Worm (Caenorhabditis elegans): ENCODE data around the gene agt-2.
A peak's percentile ranks its signal among the peaks of the same experiment; 100 is the strongest.

agt-2 gene

ce11 chrII:5389831-5390323, 16.2 kb upstream of the agt-2 start, which contains the start of gene ndx-6 (continued):
- TF ChIP-seq mml-1 (tag; optimal IDR thresholded peaks at IDR 0.05) (no peak), nhr-43 (tag; optimal IDR thresholded peaks at IDR 0.05; ENCODE audit: poor library complexity, severe bottlenecking) (peak; percentile 86), daf-12 (tag; optimal IDR thresholded peaks at IDR 0.05) (no peak), pha-4 (tag; optimal IDR thresholded peaks at IDR 0.05) (peak; percentile 90), lsy-12 (tag; optimal IDR thresholded peaks at IDR 0.05) (peak; percentile 26), nhr-23 (tag; optimal IDR thresholded peaks at IDR 0.05) (peak; percentile 92), ceh-9 (tag; optimal IDR thresholded peaks at IDR 0.05) (no peak), egl-5 (tag; optimal IDR thresholded peaks at IDR 0.05) (peak; percentile 64), eor-1 (tag; optimal IDR thresholded peaks at IDR 0.05) (no peak)

DNA sequence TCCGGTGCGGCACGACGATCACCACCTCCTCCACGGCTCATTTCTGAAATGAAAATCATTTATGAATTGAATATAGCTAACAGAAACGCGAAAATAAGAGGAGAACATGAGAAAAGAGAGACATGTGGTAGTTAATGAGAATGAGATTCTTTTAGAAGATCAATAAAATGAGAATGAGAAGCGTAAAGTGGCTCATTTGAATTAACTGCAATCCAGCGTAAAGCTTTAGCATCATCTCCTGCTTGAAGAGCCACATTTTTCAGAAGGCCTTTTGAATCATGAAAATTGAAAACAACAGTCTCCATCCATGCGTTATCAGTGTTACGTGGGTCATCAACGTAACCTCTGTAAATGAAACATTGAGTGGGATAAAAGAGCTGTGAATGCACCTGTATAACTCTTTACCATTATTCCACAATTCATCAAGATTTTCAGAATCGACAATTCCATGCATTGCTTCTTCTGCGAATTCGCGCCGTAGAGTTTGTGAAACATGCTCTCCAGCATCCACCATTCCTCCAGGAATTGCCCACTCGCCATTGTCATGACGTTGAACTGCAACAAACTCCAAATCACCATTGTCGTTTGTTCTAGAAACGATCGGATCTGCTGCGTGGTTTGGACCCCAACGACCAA, 15.3 kb upstream of the agt-2 start, which contains the start of gene rsp-4:
Gene rsp-4 (minus strand): TSS at position 51 of the 636 bp plus-strand sequence.
- TF ChIP-seq aly-2 (tag; optimal IDR thresholded peaks at IDR 0.05): no peak
- no peak for TF ChIP-seq nhr-43 (tag; optimal IDR thresholded peaks at IDR 0.05; ENCODE audit: poor library complexity, severe bottlenecking)
- TF ChIP-seq nhr-12 (tag; optimal IDR thresholded peaks at IDR 0.05): no peak
- no peak for TF ChIP-seq elt-3 (tag; optimal IDR thresholded peaks at IDR 0.05)
- no peak for TF ChIP-seq fkh-2 (tag; optimal IDR thresholded peaks at IDR 0.05)
- no peak for TF ChIP-seq fkh-10 (GFP tag; optimal IDR thresholded peaks at IDR 0.05)
- no peak for TF ChIP-seq nhr-76 (tag; optimal IDR thresholded peaks at IDR 0.05)
- TF ChIP-seq nhr-25 (tag; optimal IDR thresholded peaks at IDR 0.05): no peak
- no peak for TF ChIP-seq ceh-9 (tag; optimal IDR thresholded peaks at IDR 0.05)
- no peak for TF ChIP-seq elt-1 (tag; optimal IDR thresholded peaks at IDR 0.05)
- TF ChIP-seq daf-12 (tag; optimal IDR thresholded peaks at IDR 0.05): no peak
- TF ChIP-seq nhr-11 (tag; optimal IDR thresholded peaks at IDR 0.05): no peak
- TF ChIP-seq pqm-1 (tag; optimal IDR thresholded peaks at IDR 0.05): no peak
- TF ChIP-seq hmg-11 (tag; optimal IDR thresholded peaks at IDR 0.05): no peak
- TF ChIP-seq ceh-82 (tag; optimal IDR thresholded peaks at IDR 0.05): no peak
- no peak for TF ChIP-seq ztf-11 (tag; optimal IDR thresholded peaks at IDR 0.05)
- TF ChIP-seq nhr-23 (tag; optimal IDR thresholded peaks at IDR 0.05): no peak
- TF ChIP-seq nhr-67 (tag; optimal IDR thresholded peaks at IDR 0.05): no peak

DNA sequence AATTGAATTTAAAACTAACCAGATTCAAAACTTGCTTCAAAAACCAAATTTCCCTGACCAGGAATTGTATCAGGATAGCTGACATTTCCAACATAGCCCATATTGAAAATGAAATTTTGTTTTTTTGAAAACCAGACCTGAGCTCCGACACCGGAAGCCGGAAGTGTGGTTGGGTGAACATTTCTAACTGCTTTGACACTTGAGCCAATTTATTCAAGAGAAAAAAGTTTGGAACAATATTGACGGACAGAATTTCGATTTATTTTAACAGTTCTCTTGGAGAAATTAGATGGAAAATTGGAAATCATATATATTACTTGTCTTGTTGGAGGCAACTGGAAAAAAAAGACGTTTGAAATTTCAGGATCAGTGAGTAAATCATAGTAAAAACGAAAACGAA, 13.6 kb upstream of the agt-2 start, which contains the start of gene ccpp-6:
Gene ccpp-6 (minus strand): TSS at position 101 of the 400 bp plus-strand sequence.
- TF ChIP-seq egl-27 (tag; optimal IDR thresholded peaks at IDR 0.05) (no peak), ceh-28 (tag; optimal IDR thresholded peaks at IDR 0.05) (no peak), elt-2 (tag; optimal IDR thresholded peaks at IDR 0.05) (peak; percentile 3)

DNA sequence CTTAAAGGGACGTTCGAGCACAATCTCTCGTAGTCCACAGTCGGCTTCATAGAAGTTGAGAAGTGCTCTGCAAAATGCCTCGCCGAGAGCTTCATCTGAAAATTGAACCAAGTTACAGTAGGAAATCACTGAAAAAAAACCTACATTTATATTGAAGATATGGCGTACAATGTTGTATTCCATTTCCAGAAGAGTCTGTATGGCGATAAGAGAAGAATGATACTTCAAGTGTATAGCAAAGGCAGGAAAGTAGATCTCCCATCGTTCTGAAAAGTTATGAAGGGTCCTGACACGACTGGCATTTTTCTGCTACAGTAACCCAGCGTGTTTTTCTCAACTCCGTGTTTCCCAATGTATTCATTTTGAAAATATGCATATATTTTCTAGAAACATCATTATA, 10.7 kb upstream of the agt-2 start:
- TF ChIP-seq egl-27 (tag; optimal IDR thresholded peaks at IDR 0.05): no peak
- TF ChIP-seq nhr-43 (tag; optimal IDR thresholded peaks at IDR 0.05; ENCODE audit: poor library complexity, severe bottlenecking): peak; percentile 8
- no peak for TF ChIP-seq elt-3 (tag; optimal IDR thresholded peaks at IDR 0.05)
- TF ChIP-seq nhr-23 (tag; optimal IDR thresholded peaks at IDR 0.05): peak; percentile 0
- TF ChIP-seq mml-1 (tag; optimal IDR thresholded peaks at IDR 0.05): no peak
- no peak for TF ChIP-seq elt-1 (tag; optimal IDR thresholded peaks at IDR 0.05)
- TF ChIP-seq lsy-12 (tag; optimal IDR thresholded peaks at IDR 0.05): no peak
- TF ChIP-seq lin-39 (tag; optimal IDR thresholded peaks at IDR 0.05): no peak
- no peak for TF ChIP-seq snpc-4 (tag; optimal IDR thresholded peaks at IDR 0.05)
- TF ChIP-seq pqm-1 (tag; optimal IDR thresholded peaks at IDR 0.05): no peak

DNA sequence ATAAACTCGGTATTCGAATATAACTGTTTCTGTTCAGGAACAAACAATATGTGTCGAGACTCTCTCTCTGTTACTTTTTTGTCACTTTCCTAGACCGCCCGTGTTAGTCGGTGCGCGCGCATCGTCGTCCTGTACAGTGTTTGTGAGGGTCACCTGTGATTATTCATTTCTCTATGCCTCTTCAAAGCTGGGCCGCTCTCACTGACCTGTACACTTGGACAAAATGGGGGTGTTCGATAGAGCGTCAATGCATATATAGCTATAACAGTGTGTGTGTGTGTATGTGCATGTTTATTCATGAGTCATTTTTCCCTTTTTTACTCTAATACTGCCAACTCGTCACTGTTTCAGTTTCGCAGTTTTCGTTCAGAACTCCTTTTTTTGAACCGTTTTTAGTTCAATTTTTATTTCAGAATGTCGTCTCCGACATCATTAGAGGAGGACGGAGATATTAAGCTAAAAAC, 6.0 kb upstream of the agt-2 start, which contains the start of gene pkc-3:
Gene pkc-3 (plus strand): TSS at position 414 of the 464 bp plus-strand sequence.
- TF ChIP-seq tbx-2 (tag; optimal IDR thresholded peaks at IDR 0.05) (peak; percentile 45), zag-1 (tag; optimal IDR thresholded peaks at IDR 0.05) (no peak), elt-2 (tag; optimal IDR thresholded peaks at IDR 0.05) (peak; percentile 85), nhr-67 (tag; optimal IDR thresholded peaks at IDR 0.05) (no peak), ztf-4 (tag; optimal IDR thresholded peaks at IDR 0.05) (peak; percentile 26), jun-1 (tag; optimal IDR thresholded peaks at IDR 0.05) (peak; percentile 77), nhr-23 (tag; optimal IDR thresholded peaks at IDR 0.05) (peak; percentile 89), sea-2 (GFP tag; optimal IDR thresholded peaks at IDR 0.05) (no peak), ama-1 (optimal IDR thresholded peaks at IDR 0.05) (peak; percentile 96), lin-15B (tag; optimal IDR thresholded peaks at IDR 0.05) (peak; percentile 75), eor-1 (tag; optimal IDR thresholded peaks at IDR 0.05) (no peak), snpc-4 (tag; optimal IDR thresholded peaks at IDR 0.05) (peak; percentile 18), mdl-1 (tag; optimal IDR thresholded peaks at IDR 0.05) (no peak), fos-1 (tag; optimal IDR thresholded peaks at IDR 0.05) (peak; percentile 80), fkh-10 (GFP tag; optimal IDR thresholded peaks at IDR 0.05) (no peak), ZK546.5 (tag; optimal IDR thresholded peaks at IDR 0.05) (no peak), ceh-16 (tag; optimal IDR thresholded peaks at IDR 0.05) (no peak), aly-2 (tag; optimal IDR thresholded peaks at IDR 0.05) (no peak), elt-3 (tag; optimal IDR thresholded peaks at IDR 0.05) (peak in 2 of 3 experiments; percentile 17 to 30), nhr-43 (tag; optimal IDR thresholded peaks at IDR 0.05; ENCODE audit: poor library complexity, severe bottlenecking) (peak; percentile 51), ceh-28 (tag; optimal IDR thresholded peaks at IDR 0.05) (peak; percentile 37), nhr-77 (tag; optimal IDR thresholded peaks at IDR 0.05) (no peak), mml-1 (tag; optimal IDR thresholded peaks at IDR 0.05) (no peak), ceh-9 (tag; optimal IDR thresholded peaks at IDR 0.05) (no peak), ceh-82 (tag; optimal IDR thresholded peaks at IDR 0.05) (no peak), skn-1 (tag; optimal IDR thresholded peaks at IDR 0.05) (no peak), nhr-11 (tag; optimal IDR thresholded peaks at IDR 0.05) (no peak), elt-1 (tag; optimal IDR thresholded peaks at IDR 0.05) (no peak), hmg-11 (tag; optimal IDR thresholded peaks at IDR 0.05) (peak; percentile 81)

Data from whole organism, L3 larva.